Fruit fly (Drosophila melanogaster): ENCODE measurements around the gene Uck.

Gene Uck

DNA sequence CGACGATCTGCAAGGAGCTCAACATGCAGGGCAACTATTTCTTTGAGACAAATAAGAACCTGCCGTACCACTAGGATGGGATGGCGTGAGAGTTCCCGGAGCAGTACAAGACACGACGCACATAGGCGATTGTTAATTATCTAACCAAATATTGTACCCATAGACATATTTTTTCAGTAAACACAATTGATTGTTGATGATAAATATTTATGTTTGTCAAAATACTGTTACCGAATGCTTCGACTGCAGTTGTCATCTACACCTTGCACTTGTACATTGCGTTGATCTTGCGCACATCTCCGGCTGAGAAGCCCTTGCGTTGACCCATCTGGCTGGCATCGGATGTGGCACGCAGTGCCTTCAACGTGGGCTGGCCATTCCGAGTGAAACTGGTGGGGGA lies 3.2 kb downstream of the Uck start:
- TF ChIP-seq CG17801 (GFP tag; optimal IDR thresholded peaks at IDR 0.05; ENCODE audit: partially characterized antibody) = no peak

DNA sequence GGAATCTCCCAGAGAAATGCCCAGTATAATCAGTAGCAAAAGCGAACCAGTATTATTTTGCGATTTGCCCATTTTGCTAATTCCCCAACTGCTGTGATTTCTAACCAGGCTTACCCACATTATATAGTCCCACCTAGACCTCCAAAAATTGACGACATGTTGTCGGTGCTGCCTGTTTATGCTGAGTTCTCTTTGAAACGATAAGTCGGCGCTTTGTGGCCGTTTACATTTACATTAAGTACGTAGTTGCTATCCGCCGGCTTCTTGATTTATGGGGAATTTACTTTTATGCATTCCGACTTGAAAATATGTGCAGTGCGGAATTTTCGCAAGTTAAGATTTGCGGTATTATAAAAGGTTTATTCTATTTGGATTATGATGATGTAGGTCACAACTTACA lies 4.3 kb downstream of the Uck start, which contains the start of gene CG5715:
TSS of gene CG5715 (minus strand) at position 101 of the 400 bp plus-strand sequence.
- TF ChIP-seq CG17801 (GFP tag; optimal IDR thresholded peaks at IDR 0.05; ENCODE audit: partially characterized antibody) = no peak

- peak; percentile 76 for TF ChIP-seq CG17801 (GFP tag; optimal IDR thresholded peaks at IDR 0.05; ENCODE audit: partially characterized antibody)
Measured at dm6 chr3R:24294784-24295555, 5.0 kb downstream of the Uck start, which contains the start of gene crb. Gene crb (plus strand): TSS chr3R:24295078.

dm6 chr3R:24295556-24296465 lies 5.8 kb downstream of the Uck start:
- peak; percentile 95 for TF ChIP-seq CG17801 (GFP tag; optimal IDR thresholded peaks at IDR 0.05; ENCODE audit: partially characterized antibody)

dm6 chr3R:24296913-24297312 lies 6.9 kb downstream of the Uck start:
- TF ChIP-seq CG17801 (GFP tag; optimal IDR thresholded peaks at IDR 0.05; ENCODE audit: partially characterized antibody) = no peak

DNA sequence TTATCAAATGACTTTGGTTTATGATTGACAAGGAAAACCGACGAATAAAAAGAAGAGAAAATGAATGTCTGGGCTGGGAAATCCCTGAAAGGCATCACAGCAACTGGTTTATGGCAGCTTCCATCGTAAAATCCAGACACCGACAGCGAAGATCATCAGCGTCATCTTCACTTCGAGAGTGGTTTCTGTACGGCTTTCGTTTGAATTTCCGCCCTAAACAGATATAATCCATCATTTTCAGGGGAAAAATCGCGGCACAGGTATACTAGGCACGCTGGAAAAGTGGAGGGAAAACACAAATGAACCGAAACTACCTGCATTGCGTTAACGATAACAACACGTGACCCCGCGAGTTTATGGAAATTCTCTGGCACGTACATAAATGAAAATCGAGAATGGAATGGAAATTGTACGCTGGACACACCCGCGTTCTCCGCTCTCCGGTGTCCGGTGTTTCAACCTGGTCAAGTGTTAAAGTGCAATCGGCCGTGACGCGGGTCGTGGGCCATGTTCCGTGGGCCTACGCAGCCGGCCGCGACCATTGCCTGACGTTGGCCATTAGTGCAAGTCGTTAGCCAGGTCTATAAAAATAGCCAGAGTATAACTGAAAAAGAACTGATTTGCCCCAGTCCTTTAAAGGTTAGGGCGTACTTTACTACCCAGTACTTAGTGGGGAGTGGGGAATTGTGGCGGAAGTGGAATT lies 7.6 kb downstream of the Uck start:
- no peak for TF ChIP-seq CG17801 (GFP tag; optimal IDR thresholded peaks at IDR 0.05; ENCODE audit: partially characterized antibody)

dm6 chr3R:24298534-24298936 lies 8.6 kb downstream of the Uck start:
- TF ChIP-seq CG17801 (GFP tag; optimal IDR thresholded peaks at IDR 0.05; ENCODE audit: partially characterized antibody) = no peak

DNA sequence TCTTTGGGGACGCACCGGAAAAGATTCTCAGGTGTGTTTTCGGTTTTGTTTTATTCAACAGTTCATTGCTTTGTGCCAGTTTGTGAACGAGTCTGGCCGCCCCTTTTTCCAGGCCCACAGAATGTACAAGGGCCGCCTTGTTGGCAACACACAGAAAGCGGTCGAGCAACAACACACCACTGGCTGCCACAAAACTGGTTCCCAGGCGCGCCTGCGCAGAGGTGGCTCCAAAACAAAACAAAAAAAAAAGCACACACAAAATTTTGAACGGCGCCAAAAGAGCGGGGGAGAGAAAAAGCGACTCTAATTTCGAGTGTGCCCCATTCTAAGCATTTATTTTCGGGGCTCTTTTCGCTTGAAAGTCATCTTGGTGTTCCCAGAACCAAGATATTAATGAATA lies 9.2 kb downstream of the Uck start:
- no peak for TF ChIP-seq CG17801 (GFP tag; optimal IDR thresholded peaks at IDR 0.05; ENCODE audit: partially characterized antibody)

DNA sequence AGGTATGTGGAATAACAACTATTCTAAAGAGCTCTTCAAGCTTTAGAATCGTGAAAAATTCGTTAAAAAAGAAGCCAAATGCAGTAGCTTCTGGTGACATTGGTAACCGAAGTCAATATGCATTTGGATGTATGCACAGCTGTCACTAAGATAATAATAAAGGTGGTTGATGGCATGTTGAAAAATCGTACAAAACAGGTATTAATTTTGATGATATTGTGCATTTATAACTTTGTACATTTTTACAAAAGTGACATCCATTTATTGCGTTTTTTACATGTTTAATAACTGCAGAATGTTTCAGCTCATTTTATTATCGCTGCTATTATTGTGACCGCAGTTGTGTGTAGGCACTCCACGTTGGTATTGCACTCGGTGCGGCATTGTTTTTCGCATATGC lies 11.5 kb downstream of the Uck start:
- TF ChIP-seq CG17801 (GFP tag; optimal IDR thresholded peaks at IDR 0.05; ENCODE audit: partially characterized antibody) = peak; percentile 52

DNA sequence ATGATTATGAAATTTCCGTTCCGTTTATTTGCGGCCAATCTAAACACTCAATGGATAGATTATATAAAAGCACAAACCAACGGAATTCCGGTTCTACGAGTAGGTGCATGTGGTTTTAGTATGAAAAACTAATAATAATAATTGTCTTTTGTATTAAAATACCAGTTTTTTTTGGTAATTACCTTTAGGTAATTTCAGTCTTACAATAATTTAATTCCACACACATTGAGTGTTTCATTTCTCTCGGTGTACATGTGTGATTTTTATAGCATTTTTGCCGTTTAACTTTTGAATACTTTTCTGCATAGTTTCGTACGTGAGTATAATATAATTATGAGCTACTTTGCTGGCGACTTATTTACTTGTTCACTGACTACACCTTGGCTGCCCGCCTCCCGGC lies 13.1 kb downstream of the Uck start:
- peak; percentile 43 for TF ChIP-seq CG17801 (GFP tag; optimal IDR thresholded peaks at IDR 0.05; ENCODE audit: partially characterized antibody)

DNA sequence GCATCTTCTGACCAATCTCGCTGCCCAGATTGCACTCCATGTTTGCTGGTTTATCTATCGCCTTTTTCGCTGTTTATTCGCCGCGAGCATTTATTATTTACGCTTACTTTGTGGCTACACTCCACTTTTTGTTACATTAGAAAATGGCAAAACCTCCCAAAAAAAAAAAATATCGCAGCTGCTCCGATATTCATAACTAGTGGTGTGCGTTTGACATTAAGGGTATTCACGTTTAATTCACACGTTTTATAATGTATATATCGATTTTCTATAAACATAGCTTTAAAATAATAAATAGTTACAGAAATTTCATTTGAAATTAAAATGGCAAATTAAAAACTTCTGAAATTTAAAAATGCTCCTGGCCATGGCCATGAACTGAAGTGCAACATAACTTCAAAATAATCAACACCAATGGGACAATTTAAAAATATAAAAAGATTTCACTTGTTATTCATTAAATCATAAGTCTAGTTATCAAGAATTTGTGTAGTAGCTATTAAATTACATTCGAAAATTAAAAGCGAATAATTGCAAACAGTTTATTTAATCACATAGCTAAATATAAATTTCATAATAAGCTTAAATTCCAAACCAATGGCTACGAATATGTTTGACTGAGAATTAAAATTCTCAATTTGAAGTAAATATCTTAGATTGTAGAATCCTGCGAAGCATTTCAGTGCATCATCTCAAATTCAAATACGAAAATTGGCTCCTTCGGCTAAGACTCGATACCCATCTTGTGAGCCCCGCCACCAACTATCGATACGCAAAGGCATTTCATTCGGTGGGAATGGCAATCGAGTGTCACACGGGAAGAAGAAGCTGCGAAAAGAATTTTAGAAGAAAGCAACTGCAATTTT lies 28.5 kb downstream of the Uck start, which contains the start of the genes Nab2 and BRWD3:
TSS of gene Nab2 (minus strand) at position 203 of the 866 bp plus-strand sequence.
TSS of gene BRWD3 (plus strand) at position 784 of the 866 bp plus-strand sequence.
- TF ChIP-seq CG17801 (GFP tag; optimal IDR thresholded peaks at IDR 0.05; ENCODE audit: partially characterized antibody) = peak; percentile 17

dm6 chr3R:24319083-24319381 lies 29.1 kb downstream of the Uck start:
- TF ChIP-seq CG17801 (GFP tag; optimal IDR thresholded peaks at IDR 0.05; ENCODE audit: partially characterized antibody) = no peak

dm6 chr3R:24319632-24320341 lies 29.8 kb downstream of the Uck start:
- TF ChIP-seq CG17801 (GFP tag; optimal IDR thresholded peaks at IDR 0.05; ENCODE audit: partially characterized antibody) = no peak

- TF ChIP-seq CG17801 (GFP tag; optimal IDR thresholded peaks at IDR 0.05; ENCODE audit: partially characterized antibody) = peak; percentile 8
Measured at dm6 chr3R:24320342-24320711, 30.4 kb downstream of the Uck start.
